Worm (Caenorhabditis elegans) whole organism, L2 larva: Measurements from ENCODE around the gene D1053.3.

ENCODE experiments used
- C34F6.9 ChIP-seq: fragments of 150-350 bp; optimal IDR thresholded peaks from 2 replicates; lab custom pipeline; 2014; ENCODE audit warnings: missing biosample characterization, missing genetic modification characterization
- R02D3.7 ChIP-seq: fragments of 150-350 bp; optimal IDR thresholded peaks from 2 replicates; lab custom pipeline; 2014; ENCODE audit warnings: missing biosample characterization, missing genetic modification characterization
- ama-1 ChIP-seq: fragments of 150-350 bp; optimal IDR thresholded peaks from 2 replicates; lab custom pipeline; 2018; ENCODE audit warnings: inconsistent platforms
- elt-3 ChIP-seq: sonication (generic microtip); optimal IDR thresholded peaks from 2 replicates; lab custom pipeline; 2017; ENCODE audit warnings: missing biosample characterization, missing genetic modification characterization
- fos-1 ChIP-seq: fragments of 150-350 bp; optimal IDR thresholded peaks from 2 replicates; lab custom pipeline; 2014; ENCODE audit warnings: missing biosample characterization, missing genetic modification characterization
- lin-13 ChIP-seq: fragments of 150-350 bp; optimal IDR thresholded peaks from 2 replicates; lab custom pipeline; 2014; ENCODE audit warnings: missing biosample characterization, missing genetic modification reagents, missing genetic modification characterization
- peb-1 ChIP-seq: fragments of 150-350 bp; optimal IDR thresholded peaks from 2 replicates; lab custom pipeline; 2014; ENCODE audit warnings: missing biosample characterization, missing genetic modification characterization
- skn-1 ChIP-seq: sonication (generic microtip); optimal IDR thresholded peaks from 2 replicates; lab custom pipeline; 2017; ENCODE audit warnings: missing biosample characterization, missing genetic modification characterization
- unc-39 ChIP-seq: fragments of 150-350 bp; optimal IDR thresholded peaks from 2 replicates; lab custom pipeline; 2014; ENCODE audit warnings: missing biosample characterization, missing genetic modification characterization

DNA sequence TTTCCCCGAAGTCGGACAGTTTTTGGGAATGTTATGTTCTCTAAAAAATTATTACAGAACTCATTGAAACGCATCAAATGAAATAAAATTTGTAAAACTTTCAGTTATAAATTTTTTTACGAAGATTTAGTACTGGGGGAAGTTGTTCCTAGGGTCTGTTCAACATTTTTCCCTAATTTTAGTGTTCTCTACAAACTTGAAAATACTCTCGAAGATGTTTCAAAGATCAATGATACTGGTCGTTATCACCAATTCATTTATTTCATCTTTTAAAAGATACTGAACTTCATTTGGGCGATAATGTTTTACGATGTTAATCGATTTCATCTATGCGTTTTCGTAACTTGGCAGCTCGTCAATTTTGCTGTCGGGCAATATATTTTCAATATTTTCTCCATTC is 34.7 kb downstream of the D1053.3 start, which contains the start of gene C44C10.3:
- TF ChIP-seq unc-39 (no peak), C34F6.9 (tag; lab: Kevin White, UChicago) (no peak), ama-1 (lab: Kevin White, UChicago) (no peak), skn-1 (tag; lab: Kevin White, UChicago) (no peak), R02D3.7 (tag; lab: Kevin White, UChicago) (no peak), elt-3 (tag; lab: Kevin White, UChicago) (no peak), fos-1 (tag; lab: Kevin White, UChicago) (no peak), peb-1 (tag; lab: Kevin White, UChicago) (no peak), lin-13 (GFP tag; lab: Kevin White, UChicago) (no peak)
